Fruit fly (Drosophila melanogaster) whole organism, prepupa: ENCODE results near the gene Dhc62B.

Experiments used
- Blimp-1 ChIP-seq: fragments of 200-800 bp; sonication (Bioruptor generic); optimal IDR thresholded peaks from 3 replicates; lab custom pipeline; 2017; ENCODE audit warnings: missing biosample characterization, missing genetic modification characterization, mild to moderate bottlenecking, moderate library complexity, missing genetic modification reagents
- CG10631 ChIP-seq: fragments of 200-800 bp; sonication (Bioruptor generic); optimal IDR thresholded peaks from 2 replicates; lab custom pipeline; 2016; ENCODE audit warnings: missing biosample characterization, missing genetic modification characterization
- CG10669 ChIP-seq: fragments of 200-800 bp; sonication (Bioruptor generic); optimal IDR thresholded peaks from 3 replicates; lab custom pipeline; 2018; ENCODE audit warnings: missing biosample characterization, mild to moderate bottlenecking, missing genetic modification characterization, moderate library complexity
- CG11294 ChIP-seq: fragments of 200-800 bp; sonication (Bioruptor generic); IDR thresholded peaks from 2 replicates; pipeline ENCODE4 v1.3.6; 2022; ENCODE audit warnings: missing biosample characterization, missing genetic modification characterization
- CG11762 ChIP-seq: fragments of 200-800 bp; sonication (Bioruptor generic); optimal IDR thresholded peaks from 3 replicates; lab custom pipeline; 2016; ENCODE audit warnings: missing biosample characterization, missing genetic modification characterization; ENCODE audit not compliant: insufficient read depth
- CG11902 ChIP-seq: fragments of 200-800 bp; sonication (Bioruptor generic); optimal IDR thresholded peaks from 3 replicates; lab custom pipeline; 2016; ENCODE audit warnings: missing biosample characterization, missing genetic modification characterization
- CG15336 ChIP-seq: fragments of 200-800 bp; sonication (Bioruptor generic); IDR thresholded peaks from 2 replicates; pipeline ENCODE4 v1.3.6; 2022; ENCODE audit warnings: missing biosample characterization, missing genetic modification characterization
- CG1621 ChIP-seq: fragments of 200-800 bp; sonication (Bioruptor generic); optimal IDR thresholded peaks from 3 replicates; lab custom pipeline; 2018; ENCODE audit warnings: missing biosample characterization, mild to moderate bottlenecking, missing genetic modification characterization
- CG16779 ChIP-seq: fragments of 200-800 bp; sonication (Bioruptor generic); optimal IDR thresholded peaks from 3 replicates; lab custom pipeline; 2017; ENCODE audit warnings: missing biosample characterization, mild to moderate bottlenecking, missing genetic modification characterization
- CG3032 ChIP-seq: fragments of 200-800 bp; optimal IDR thresholded peaks from 2 replicates; lab custom pipeline; 2019; ENCODE audit warnings: missing biosample characterization, mild to moderate bottlenecking, missing genetic modification characterization, moderate library complexity
- CG31627 ChIP-seq: fragments of 200-800 bp; sonication (Bioruptor generic); optimal IDR thresholded peaks from 3 replicates; lab custom pipeline; 2016; ENCODE audit warnings: missing biosample characterization, missing genetic modification characterization
- CG32006 ChIP-seq: fragments of 200-800 bp; sonication (Bioruptor generic); optimal IDR thresholded peaks from 3 replicates; lab custom pipeline; 2017; ENCODE audit warnings: missing biosample characterization, mild to moderate bottlenecking, missing genetic modification characterization
- CG34406 ChIP-seq: fragments of 200-800 bp; sonication (Bioruptor generic); optimal IDR thresholded peaks from 3 replicates; lab custom pipeline; 2016; ENCODE audit warnings: missing biosample characterization, missing genetic modification characterization
- CG3919 ChIP-seq: fragments of 200-800 bp; sonication (Bioruptor generic); optimal IDR thresholded peaks from 3 replicates; lab custom pipeline; 2016; ENCODE audit warnings: missing biosample characterization, missing genetic modification characterization
- CG4318 ChIP-seq: fragments of 200-800 bp; sonication (Bioruptor generic); optimal IDR thresholded peaks from 3 replicates; lab custom pipeline; 2017; ENCODE audit warnings: missing biosample characterization, mild to moderate bottlenecking, missing genetic modification characterization
- CG6163 ChIP-seq: fragments of 200-800 bp; sonication (Bioruptor generic); IDR thresholded peaks from 3 replicates; pipeline ENCODE4 v1.3.6; 2022; ENCODE audit warnings: missing biosample characterization, missing genetic modification characterization
- CG6276 ChIP-seq: fragments of 200-800 bp; sonication (Bioruptor generic); optimal IDR thresholded peaks from 2 replicates; lab custom pipeline; 2017; ENCODE audit warnings: missing biosample characterization, mild to moderate bottlenecking, missing genetic modification characterization
- CG6808 ChIP-seq: fragments of 200-800 bp; sonication (Bioruptor generic); optimal IDR thresholded peaks from 3 replicates; lab custom pipeline; 2017; ENCODE audit warnings: missing biosample characterization, missing genetic modification characterization, mild to moderate bottlenecking, moderate library complexity, missing genetic modification reagents
- CG8319 ChIP-seq: fragments of 200-800 bp; sonication (Bioruptor generic); optimal IDR thresholded peaks from 3 replicates; lab custom pipeline; 2016; ENCODE audit warnings: missing biosample characterization, missing genetic modification characterization
- CG8632 ChIP-seq: fragments of 200-800 bp; sonication (Bioruptor generic); optimal IDR thresholded peaks from 3 replicates; lab custom pipeline; 2016; ENCODE audit warnings: missing biosample characterization, missing genetic modification characterization
- CG9139 ChIP-seq: fragments of 200-800 bp; sonication (Bioruptor generic); optimal IDR thresholded peaks from 3 replicates; lab custom pipeline; 2017; ENCODE audit warnings: missing biosample characterization, mild to moderate bottlenecking, missing genetic modification characterization
- Eip75B ChIP-seq: fragments of 200-800 bp; sonication (Bioruptor generic); optimal IDR thresholded peaks from 3 replicates; lab custom pipeline; 2016; ENCODE audit warnings: missing biosample characterization, missing genetic modification characterization
- Eip78C ChIP-seq: fragments of 200-800 bp; sonication (Bioruptor generic); peaks from one replicate; lab custom pipeline; 2016; ENCODE audit warnings: missing biosample characterization, missing genetic modification characterization
- Eip93F ChIP-seq: fragments of 200-800 bp; sonication (Bioruptor generic); optimal IDR thresholded peaks from 2 replicates; lab custom pipeline; 2016; ENCODE audit warnings: missing biosample characterization, mild to moderate bottlenecking, missing genetic modification characterization
- Ets21C ChIP-seq: fragments of 200-800 bp; sonication (Bioruptor generic); optimal IDR thresholded peaks from 3 replicates; lab custom pipeline; 2016; ENCODE audit warnings: missing biosample characterization, missing genetic modification characterization
- Ets96B ChIP-seq: fragments of 200-800 bp; optimal IDR thresholded peaks from 2 replicates; lab custom pipeline; 2019; ENCODE audit warnings: missing biosample characterization, mild to moderate bottlenecking, missing genetic modification characterization, moderate library complexity
- Gug ChIP-seq: fragments of 200-800 bp; sonication (Bioruptor generic); IDR thresholded peaks from 2 replicates; pipeline ENCODE4 v1.3.6; 2022; ENCODE audit warnings: missing biosample characterization, missing genetic modification characterization
- Hr4 ChIP-seq: fragments of 200-800 bp; sonication (Bioruptor generic); optimal IDR thresholded peaks from 3 replicates; lab custom pipeline; 2016; ENCODE audit warnings: missing biosample characterization, missing genetic modification characterization
- Lpt ChIP-seq: fragments of 200-800 bp; sonication (Bioruptor generic); optimal IDR thresholded peaks from 3 replicates; lab custom pipeline; 2016; ENCODE audit warnings: missing biosample characterization, missing genetic modification characterization
- Met ChIP-seq: fragments of 200-800 bp; sonication (Bioruptor generic); optimal IDR thresholded peaks from 3 replicates; lab custom pipeline; 2016; ENCODE audit warnings: missing biosample characterization, missing genetic modification characterization
- OdsH ChIP-seq: fragments of 200-800 bp; sonication (Bioruptor generic); optimal IDR thresholded peaks from 3 replicates; lab custom pipeline; 2016; ENCODE audit warnings: missing biosample characterization, missing genetic modification characterization
- Smox ChIP-seq: fragments of 200-800 bp; sonication (Bioruptor generic); optimal IDR thresholded peaks from 3 replicates; lab custom pipeline; 2016; ENCODE audit warnings: missing biosample characterization, missing genetic modification characterization
- Sox14 ChIP-seq: fragments of 200-800 bp; sonication (Bioruptor generic); optimal IDR thresholded peaks from 3 replicates; lab custom pipeline; 2016; ENCODE audit warnings: missing biosample characterization, missing genetic modification characterization
- Sox15 ChIP-seq: fragments of 200-800 bp; sonication (Bioruptor generic); optimal IDR thresholded peaks from 3 replicates; lab custom pipeline; 2016; ENCODE audit warnings: missing biosample characterization, missing genetic modification characterization
- achi ChIP-seq: fragments of 200-800 bp; sonication (Bioruptor generic); optimal IDR thresholded peaks from 3 replicates; lab custom pipeline; 2016; ENCODE audit warnings: missing biosample characterization, missing genetic modification characterization
- acj6 ChIP-seq: fragments of 200-800 bp; sonication (Bioruptor generic); optimal IDR thresholded peaks from 3 replicates; lab custom pipeline; 2016; ENCODE audit warnings: missing biosample characterization, missing genetic modification characterization
- dac ChIP-seq: fragments of 200-800 bp; sonication (Bioruptor generic); optimal IDR thresholded peaks from 2 replicates; lab custom pipeline; 2017; ENCODE audit warnings: missing biosample characterization, mild to moderate bottlenecking, missing genetic modification characterization
- dsx ChIP-seq: fragments of 200-800 bp; optimal IDR thresholded peaks from 3 replicates; lab custom pipeline; 2019; ENCODE audit warnings: missing biosample characterization, mild to moderate bottlenecking, missing genetic modification characterization, moderate library complexity; ENCODE audit not compliant: poor library complexity, severe bottlenecking
- eg ChIP-seq: fragments of 200-800 bp; sonication (Bioruptor generic); IDR thresholded peaks from 3 replicates; pipeline ENCODE4 v1.3.6; 2022; ENCODE audit warnings: missing biosample characterization, missing genetic modification characterization
- esn ChIP-seq: fragments of 200-800 bp; sonication (Bioruptor generic); optimal IDR thresholded peaks from 2 replicates; lab custom pipeline; 2016; ENCODE audit warnings: missing biosample characterization, mild to moderate bottlenecking, missing genetic modification characterization, moderate library complexity
- fd59A ChIP-seq: fragments of 200-800 bp; sonication (Bioruptor generic); optimal IDR thresholded peaks from 2 replicates; lab custom pipeline; 2017; ENCODE audit warnings: missing biosample characterization, mild to moderate bottlenecking, missing genetic modification characterization, missing genetic modification reagents
- fd85E ChIP-seq: fragments of 200-800 bp; sonication (Bioruptor generic); optimal IDR thresholded peaks from 3 replicates; lab custom pipeline; 2016; ENCODE audit warnings: missing biosample characterization, missing genetic modification characterization
- fkh ChIP-seq: fragments of 200-800 bp; sonication (Bioruptor generic); optimal IDR thresholded peaks from 3 replicates; lab custom pipeline; 2017; ENCODE audit warnings: missing biosample characterization, mild to moderate bottlenecking, missing genetic modification characterization, moderate library complexity
- lz ChIP-seq: fragments of 200-800 bp; sonication (Bioruptor generic); optimal IDR thresholded peaks from 3 replicates; lab custom pipeline; 2016; ENCODE audit warnings: missing biosample characterization, missing genetic modification characterization
- net ChIP-seq: fragments of 200-800 bp; sonication (Bioruptor generic); optimal IDR thresholded peaks from 3 replicates; lab custom pipeline; 2016; ENCODE audit warnings: missing biosample characterization, missing genetic modification characterization
- pdm3 ChIP-seq: fragments of 200-800 bp; sonication (Bioruptor generic); optimal IDR thresholded peaks from 3 replicates; lab custom pipeline; 2016; ENCODE audit warnings: missing biosample characterization, missing genetic modification characterization
- salr ChIP-seq, 2 experiments: fragments of 200-800 bp; sonication (Bioruptor generic); optimal IDR thresholded peaks; 3 replicates each; lab custom pipeline; 2016 to 2018; ENCODE audit warnings: missing biosample characterization in 2 of 2, missing genetic modification characterization in 2 of 2, mild to moderate bottlenecking in 1 of 2
- spab ChIP-seq: fragments of 200-800 bp; sonication (Bioruptor generic); optimal IDR thresholded peaks from 2 replicates; lab custom pipeline; 2017; ENCODE audit warnings: missing biosample characterization, mild to moderate bottlenecking, missing genetic modification characterization, missing genetic modification reagents
- ss ChIP-seq, 2 experiments: fragments of 200-800 bp; sonication (Bioruptor generic); optimal IDR thresholded peaks; 2 replicates in 1 of 2; 3 replicates in 1 of 2; lab custom pipeline; 2017 to 2018; ENCODE audit warnings: mild to moderate bottlenecking in 2 of 2, missing biosample characterization in 2 of 2, missing genetic modification characterization in 2 of 2, moderate library complexity in 1 of 2
- svp ChIP-seq: fragments of 200-800 bp; sonication (Bioruptor generic); peaks from one replicate; lab custom pipeline; 2016; ENCODE audit warnings: missing biosample characterization, missing genetic modification characterization
- topi ChIP-seq: fragments of 200-800 bp; sonication (Bioruptor generic); optimal IDR thresholded peaks from 3 replicates; lab custom pipeline; 2016; ENCODE audit warnings: missing biosample characterization, missing genetic modification characterization
- vri ChIP-seq: fragments of 200-800 bp; sonication (Bioruptor generic); optimal IDR thresholded peaks from 3 replicates; lab custom pipeline; 2016; ENCODE audit warnings: missing biosample characterization, mild to moderate bottlenecking, missing genetic modification characterization

Gene Dhc62B

DNA sequence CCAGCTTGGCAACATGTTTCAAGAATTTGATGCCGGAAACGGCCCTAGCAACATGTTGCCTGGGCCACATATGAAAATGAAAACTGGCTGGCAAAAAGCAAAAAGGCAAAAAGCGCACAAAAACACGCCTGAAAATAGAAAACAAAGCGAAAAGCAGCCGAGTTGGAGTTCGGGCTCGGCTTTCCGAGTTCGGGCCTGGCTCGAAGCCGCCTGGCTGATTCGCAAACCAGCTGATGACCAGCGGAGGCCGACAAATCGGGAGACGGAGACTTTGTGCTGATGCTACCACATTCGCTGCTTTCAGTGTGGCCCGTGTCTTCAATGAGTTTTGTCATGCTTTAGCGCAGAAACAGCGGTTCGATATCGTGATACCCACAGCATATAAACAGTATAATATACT lies 38.7 kb upstream of the Dhc62B start, which contains the start of gene GV1:
Gene GV1 (plus strand): TSS at position 301 of the 400 bp plus-strand sequence.
- TF ChIP-seq Met (peak; percentile 43), net (GFP tag; lab: Kevin White, UChicago) (peak; percentile 76), ss (GFP tag; optimal IDR thresholded peaks at IDR 0.05; lab: Kevin White, UChicago) (peak; percentile 96 to 97), Lpt (GFP tag; lab: Kevin White, UChicago) (peak; percentile 57), CG34406 (GFP tag; lab: Kevin White, UChicago) (peak; percentile 36), lz (GFP tag; lab: Kevin White, UChicago) (no peak), acj6 (GFP tag; lab: Kevin White, UChicago) (no peak), eg (GFP tag; lab: Robert Waterston, UW) (peak; percentile 89), fkh (no peak), achi (GFP tag; lab: Kevin White, UChicago) (no peak), spab (GFP tag; lab: Kevin White, UChicago) (peak; percentile 87), Gug (GFP tag; lab: Robert Waterston, UW) (0 out of 2 replicates have a peak, but pooled peaks have one; percentile 20), Smox (GFP tag; lab: Kevin White, UChicago) (no peak), dac (GFP tag; lab: Kevin White, UChicago) (no peak), esn (GFP tag; lab: Kevin White, UChicago) (peak; percentile 30), CG10669 (GFP tag; lab: Kevin White, UChicago) (peak; percentile 81), CG16779 (tag; lab: Kevin White, UChicago) (peak; percentile 90), CG3919 (GFP tag; lab: Kevin White, UChicago) (peak; percentile 51), vri (peak; percentile 42), fd59A (GFP tag; lab: Kevin White, UChicago) (peak; percentile 53), dsx (peak; percentile 87), OdsH (GFP tag; lab: Kevin White, UChicago) (no peak), CG3032 (peak; percentile 59), CG15336 (GFP tag; lab: Robert Waterston, UW) (peak; percentile 82), Ets21C (GFP tag; lab: Kevin White, UChicago) (no peak), Blimp-1 (GFP tag; lab: Kevin White, UChicago) (peak; percentile 82), CG32006 (GFP tag; lab: Kevin White, UChicago) (peak; percentile 47), Eip75B (GFP tag; lab: Kevin White, UChicago) (peak; percentile 50), CG11294 (GFP tag; lab: Robert Waterston, UW) (peak; percentile 39; the same call in 1 of the 2 replicates), CG11762 (no peak), salr (GFP tag; optimal IDR thresholded peaks at IDR 0.05; lab: Kevin White, UChicago) (peak in 1 of 2 experiments; percentile 52), fd85E (GFP tag; lab: Kevin White, UChicago) (no peak), Ets96B (peak; percentile 83), CG31627 (GFP tag; lab: Kevin White, UChicago) (no peak), CG9139 (peak; percentile 97), CG6808 (peak; percentile 95), CG4318 (GFP tag; lab: Kevin White, UChicago) (no peak), CG8632 (peak; percentile 28), CG6276 (GFP tag; lab: Kevin White, UChicago) (peak; percentile 88), Sox14 (GFP tag; lab: Kevin White, UChicago) (peak; percentile 0), svp (GFP tag; lab: Kevin White, UChicago) (no peak), Eip78C (GFP tag; lab: Kevin White, UChicago) (peak; percentile 75), CG8319 (no peak), Hr4 (GFP tag; lab: Kevin White, UChicago) (peak; percentile 18), pdm3 (no peak), Eip93F (GFP tag; lab: Kevin White, UChicago) (peak; percentile 14), CG6163 (GFP tag; lab: Robert Waterston, UW) (peak; percentile 90), Sox15 (GFP tag; lab: Kevin White, UChicago) (no peak), CG10631 (GFP tag; lab: Kevin White, UChicago) (no peak), CG11902 (GFP tag; lab: Kevin White, UChicago) (no peak), CG1621 (tag; lab: Kevin White, UChicago) (peak; percentile 89), topi (GFP tag; lab: Kevin White, UChicago) (no peak)
